Worm (Caenorhabditis elegans): ENCODE results near the gene F52E1.14.

Gene F52E1.14

DNA sequence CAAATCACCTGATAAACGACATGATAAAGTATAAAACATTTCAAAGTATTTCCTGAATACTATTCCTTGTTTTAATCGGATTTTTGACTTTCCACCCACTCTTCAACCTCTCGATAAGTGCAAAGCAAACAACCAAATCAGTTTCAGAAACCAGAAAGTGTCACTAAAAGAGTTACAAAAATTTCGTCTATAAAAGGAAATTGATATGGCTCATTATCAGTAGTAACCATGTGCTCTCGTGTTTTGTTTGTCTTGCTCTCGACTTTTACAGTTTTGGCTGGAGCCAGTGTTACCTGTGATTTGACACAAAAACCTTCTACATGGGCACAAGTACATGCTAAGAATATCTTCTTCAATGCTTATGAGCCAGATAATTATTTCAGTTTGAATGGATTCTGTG is at the start of gene F52E1.14:
F52E1.14 (plus strand) TSS at position 207 of the 400 bp plus-strand sequence.
- TF ChIP-seq sox-4 (tag; optimal IDR thresholded peaks at IDR 0.05), result no peak
- TF ChIP-seq nhr-76 (tag; optimal IDR thresholded peaks at IDR 0.05), result no peak
- TF ChIP-seq lir-3 (tag; optimal IDR thresholded peaks at IDR 0.05; ENCODE audit: poor library complexity), result no peak
- peak; percentile 95 for TF ChIP-seq elt-2 (tag; optimal IDR thresholded peaks at IDR 0.05)
- TF ChIP-seq C34B4.2 (tag; optimal IDR thresholded peaks at IDR 0.05), result no peak
- no peak for TF ChIP-seq unc-30 (tag; optimal IDR thresholded peaks at IDR 0.05)
- TF ChIP-seq F16B12.6 (tag; optimal IDR thresholded peaks at IDR 0.05), result no peak
- TF ChIP-seq ceh-63 (GFP tag; optimal IDR thresholded peaks at IDR 0.05), result no peak
- TF ChIP-seq fkh-8 (tag; optimal IDR thresholded peaks at IDR 0.05), result no peak
- no peak for TF ChIP-seq xbp-1 (tag; optimal IDR thresholded peaks at IDR 0.05)
- no peak for TF ChIP-seq nhr-12 (tag; optimal IDR thresholded peaks at IDR 0.05)
- no peak for TF ChIP-seq ztf-11 (tag; optimal IDR thresholded peaks at IDR 0.05)
- peak; percentile 14 for TF ChIP-seq nhr-71 (tag; optimal IDR thresholded peaks at IDR 0.05)
- TF ChIP-seq lin-13 (GFP tag; optimal IDR thresholded peaks at IDR 0.05), result no peak
- TF ChIP-seq mef-2 (tag; optimal IDR thresholded peaks at IDR 0.05), result no peak
- peak in 1 of 2 experiments; percentile 45 for TF ChIP-seq lin-35 (GFP tag; optimal IDR thresholded peaks at IDR 0.05)
- TF ChIP-seq jun-1 (tag; optimal IDR thresholded peaks at IDR 0.05), result peak; percentile 24
- TF ChIP-seq nhr-11 (tag; optimal IDR thresholded peaks at IDR 0.05), result no peak
- TF ChIP-seq snpc-4 (tag; optimal IDR thresholded peaks at IDR 0.05), result no peak
- TF ChIP-seq nhr-85 (tag), result no peak

DNA sequence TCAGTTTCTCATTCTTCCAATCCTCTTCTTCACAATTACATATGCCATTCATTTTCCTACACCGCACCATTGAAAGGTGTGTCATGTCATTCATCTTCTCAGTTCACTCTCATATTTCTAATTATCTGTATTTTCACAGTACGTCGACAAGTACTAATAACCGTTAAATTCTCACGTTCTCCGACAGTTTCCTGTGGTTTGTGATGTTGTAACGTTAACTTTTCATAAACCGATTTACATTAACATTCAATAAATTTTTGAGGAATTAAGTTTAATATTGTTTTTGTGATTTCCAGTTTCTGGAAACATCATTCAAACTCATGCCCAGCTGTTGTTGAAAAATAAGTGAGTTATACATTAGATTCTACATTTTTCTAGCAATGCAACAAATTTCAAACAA is 49.4 kb upstream of the F52E1.14 start, which contains the start of gene tmd-2:
tmd-2 (plus strand) TSS at position 301 of the 400 bp plus-strand sequence.
- TF ChIP-seq efl-1 (optimal IDR thresholded peaks at IDR 0.05), result no peak
- TF ChIP-seq efl-1 (GFP tag; optimal IDR thresholded peaks at IDR 0.05 in 1 of 2), result peak in 1 of 2 experiments; percentile 56
- no peak for TF ChIP-seq sox-4 (tag; optimal IDR thresholded peaks at IDR 0.05)
- TF ChIP-seq unc-130 (tag; optimal IDR thresholded peaks at IDR 0.05), result no peak
- no peak for TF ChIP-seq unc-62 (GFP tag; optimal IDR thresholded peaks at IDR 0.05)
- peak; percentile 18 for TF ChIP-seq blmp-1 (tag; optimal IDR thresholded peaks at IDR 0.05)
- TF ChIP-seq hlh-17 (GFP tag; optimal IDR thresholded peaks at IDR 0.05; ENCODE audit: borderline replicate concordance), result no peak
- no peak for TF ChIP-seq pqm-1 (tag; optimal IDR thresholded peaks at IDR 0.05)
- TF ChIP-seq nhr-76 (tag; optimal IDR thresholded peaks at IDR 0.05), result no peak
- no peak for TF ChIP-seq C04F5.9 (tag; optimal IDR thresholded peaks at IDR 0.05)
- no peak for TF ChIP-seq snu-23 (GFP tag; optimal IDR thresholded peaks at IDR 0.05)
- TF ChIP-seq tlp-1 (tag; optimal IDR thresholded peaks at IDR 0.05), result no peak
- TF ChIP-seq unc-86 (tag; optimal IDR thresholded peaks at IDR 0.05), result no peak
- no peak for TF ChIP-seq aha-1 (tag; optimal IDR thresholded peaks at IDR 0.05)
- no peak for TF ChIP-seq mep-1 (tag; optimal IDR thresholded peaks at IDR 0.05)
- no peak for TF ChIP-seq pag-3 (tag; optimal IDR thresholded peaks at IDR 0.05; ENCODE audit: borderline replicate concordance, insufficient read depth)

DNA sequence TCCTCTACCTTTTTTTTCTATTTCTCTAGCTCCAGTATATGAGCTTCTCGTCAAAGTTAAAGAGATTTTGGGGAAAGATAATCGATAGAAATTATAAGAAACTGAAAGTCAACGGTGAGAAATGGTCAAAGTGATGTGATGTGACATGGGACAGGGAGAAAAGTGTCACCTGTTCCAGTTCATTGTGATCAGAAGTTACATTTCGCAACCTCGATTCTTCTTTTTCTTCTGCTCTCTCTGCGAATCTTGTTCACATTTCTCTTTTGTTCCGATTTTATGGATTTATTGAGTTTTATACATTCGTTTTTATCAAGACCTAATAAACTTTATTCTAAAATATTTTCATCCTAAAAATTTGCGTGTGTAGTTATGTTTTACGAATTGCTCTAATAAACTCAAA is 48.1 kb upstream of the F52E1.14 start:
- TF ChIP-seq lsy-2 (tag; optimal IDR thresholded peaks at IDR 0.05), result peak in 1 of 2 experiments; percentile 14
- TF ChIP-seq lin-14 (GFP tag; optimal IDR thresholded peaks at IDR 0.05), result peak; percentile 50
- peak; percentile 12 for TF ChIP-seq skn-1 (tag; optimal IDR thresholded peaks at IDR 0.05)
- TF ChIP-seq rnt-1 (tag; optimal IDR thresholded peaks at IDR 0.05), result peak; percentile 54
- peak; percentile 41 for TF ChIP-seq unc-130 (tag; optimal IDR thresholded peaks at IDR 0.05)
- TF ChIP-seq pag-3 (tag; optimal IDR thresholded peaks at IDR 0.05; ENCODE audit: borderline replicate concordance, insufficient read depth), result peak; percentile 33
- no peak for TF ChIP-seq nhr-237 (tag; optimal IDR thresholded peaks at IDR 0.05)
- TF ChIP-seq snpc-4 (tag; optimal IDR thresholded peaks at IDR 0.05), result peak; percentile 26
- TF ChIP-seq nhr-71 (tag; optimal IDR thresholded peaks at IDR 0.05), result peak; percentile 21
- no peak for TF ChIP-seq nhr-84 (tag; optimal IDR thresholded peaks at IDR 0.05)
